Worm (Caenorhabditis elegans): Measurements from ENCODE around the gene hrg-6.

hrg-6 gene

DNA sequence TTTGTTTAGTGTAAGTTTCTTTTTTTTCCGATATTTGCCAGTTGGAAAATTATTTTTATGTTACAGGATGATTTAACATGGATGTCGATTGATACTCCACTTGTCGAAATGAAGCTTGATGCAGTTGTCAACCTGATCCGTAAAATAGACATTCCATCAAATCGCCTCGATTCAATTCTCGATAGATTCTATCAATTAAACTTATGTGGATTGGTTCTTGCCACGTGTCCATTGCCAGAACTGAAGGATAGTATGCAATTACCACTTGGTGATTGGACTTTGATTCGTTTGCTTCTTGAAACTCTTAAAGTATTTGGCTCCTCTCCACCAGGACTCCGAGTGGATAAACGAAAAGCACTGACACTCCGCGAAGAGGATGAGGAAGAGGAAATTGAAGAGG, 12.0 kb downstream of the hrg-6 start:
- no peak for TF ChIP-seq nhr-129 (tag; optimal IDR thresholded peaks at IDR 0.05)
- no peak for TF ChIP-seq sem-4 (tag; optimal IDR thresholded peaks at IDR 0.05)
- TF ChIP-seq peb-1 (tag; optimal IDR thresholded peaks at IDR 0.05) = no peak
- TF ChIP-seq nhr-25 (tag; optimal IDR thresholded peaks at IDR 0.05) = no peak
- TF ChIP-seq sma-3 (GFP tag; optimal IDR thresholded peaks at IDR 0.05) = no peak
- TF ChIP-seq lin-13 (GFP tag; optimal IDR thresholded peaks at IDR 0.05) = no peak
- TF ChIP-seq zag-1 (tag; optimal IDR thresholded peaks at IDR 0.05) = no peak
- no peak for TF ChIP-seq unc-39 (tag; optimal IDR thresholded peaks at IDR 0.05)
- TF ChIP-seq Y55F3AM.14 (GFP tag; optimal IDR thresholded peaks at IDR 0.05) = no peak
- no peak for TF ChIP-seq sma-9 (GFP tag; optimal IDR thresholded peaks at IDR 0.05)
- no peak for TF ChIP-seq sma-9 (tag; optimal IDR thresholded peaks at IDR 0.05)
- no peak for TF ChIP-seq mbf-1 (tag; optimal IDR thresholded peaks at IDR 0.05)
- no peak for TF ChIP-seq ceh-82 (tag; optimal IDR thresholded peaks at IDR 0.05)
- TF ChIP-seq elt-3 (tag; optimal IDR thresholded peaks at IDR 0.05) = no peak
- no peak for TF ChIP-seq ceh-16 (tag; optimal IDR thresholded peaks at IDR 0.05)

DNA sequence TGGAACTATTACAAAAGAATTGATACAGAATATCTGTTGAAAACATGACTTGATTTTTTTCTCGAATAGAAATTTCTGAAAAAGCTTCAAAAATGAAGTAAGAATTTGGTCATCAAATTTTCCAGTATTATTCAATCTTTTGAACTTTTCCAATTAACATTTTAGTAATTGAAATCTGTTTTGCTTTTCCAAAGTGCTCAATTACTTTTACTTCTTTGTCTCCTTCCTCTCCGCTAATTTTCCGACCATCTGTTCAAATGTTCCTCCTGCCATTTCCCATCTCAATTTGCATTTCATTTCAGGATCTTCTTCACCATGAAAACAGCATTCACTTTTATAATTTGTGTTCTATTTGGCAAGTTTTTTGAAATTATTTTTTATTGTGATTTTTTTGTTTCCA, 16.5 kb downstream of the hrg-6 start, which contains the start of gene F36H1.11:
Gene F36H1.11, plus strand, starts transcription at position 301 of the 400 bp plus-strand sequence.
- TF ChIP-seq mab-5 (tag; optimal IDR thresholded peaks at IDR 0.05) (no peak), ceh-82 (tag; optimal IDR thresholded peaks at IDR 0.05) (no peak)

DNA sequence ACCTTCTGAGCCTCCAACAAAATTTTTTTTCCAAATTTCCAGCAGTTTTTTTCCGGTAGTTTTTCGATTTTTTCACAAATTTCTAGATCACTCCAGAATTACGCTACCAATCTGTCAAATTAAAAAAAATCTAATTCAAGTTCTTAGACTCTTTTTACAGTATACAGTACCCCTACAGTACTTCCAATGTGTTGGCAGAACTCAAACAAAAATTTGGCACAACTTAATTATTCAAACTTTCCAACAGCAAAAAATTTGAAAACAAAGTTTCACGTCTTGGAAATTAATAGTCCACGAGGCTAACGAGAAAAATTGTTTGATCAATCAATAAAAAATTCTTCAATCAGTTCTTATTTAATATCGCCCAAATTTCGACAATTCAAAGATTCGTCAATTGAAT, 17.4 kb downstream of the hrg-6 start, which contains the start of gene F36H1.3:
Gene F36H1.3, plus strand, starts transcription at position 323 of the 400 bp plus-strand sequence.
- TF ChIP-seq F13H6.1 (tag; optimal IDR thresholded peaks at IDR 0.05) (no peak), mab-5 (tag; optimal IDR thresholded peaks at IDR 0.05) (no peak), unc-62 (GFP tag; optimal IDR thresholded peaks at IDR 0.05) (no peak), elt-3 (tag; optimal IDR thresholded peaks at IDR 0.05) (no peak), nhr-12 (tag; optimal IDR thresholded peaks at IDR 0.05) (no peak), nhr-10 (tag; optimal IDR thresholded peaks at IDR 0.05) (no peak), nhr-21 (tag; optimal IDR thresholded peaks at IDR 0.05) (no peak), snpc-4 (tag; optimal IDR thresholded peaks at IDR 0.05) (no peak)

DNA sequence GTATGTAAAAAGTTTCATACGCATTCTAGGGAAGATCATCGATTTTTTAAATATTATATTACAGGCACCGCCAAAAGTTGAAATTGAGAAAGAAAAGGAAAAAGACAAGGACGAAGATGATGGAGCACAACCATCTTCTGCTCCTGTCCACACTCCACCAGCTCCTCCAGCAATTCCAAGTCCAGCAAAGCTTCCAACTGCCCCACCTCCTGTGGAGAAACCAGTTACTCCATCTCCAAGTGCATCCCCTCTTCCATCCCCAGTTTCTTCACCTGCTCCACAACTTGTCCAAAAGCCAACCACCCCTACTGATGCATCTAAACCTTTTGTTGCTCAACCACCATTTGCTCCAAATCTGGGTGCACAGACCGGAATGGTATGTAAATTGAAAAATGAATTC, 19.6 kb downstream of the hrg-6 start:
- TF ChIP-seq fos-1 (tag; optimal IDR thresholded peaks at IDR 0.05) = no peak
- TF ChIP-seq ZK546.5 (tag; optimal IDR thresholded peaks at IDR 0.05) = no peak
- no peak for TF ChIP-seq nhr-25 (tag; optimal IDR thresholded peaks at IDR 0.05)
- no peak for TF ChIP-seq lin-13 (GFP tag; optimal IDR thresholded peaks at IDR 0.05)
- TF ChIP-seq nhr-6 (tag; optimal IDR thresholded peaks at IDR 0.05) = no peak
- no peak for TF ChIP-seq crh-2 (tag; optimal IDR thresholded peaks at IDR 0.05)
- no peak for TF ChIP-seq C34F6.9 (tag; optimal IDR thresholded peaks at IDR 0.05)
- no peak for TF ChIP-seq R02D3.7 (tag; optimal IDR thresholded peaks at IDR 0.05)
- TF ChIP-seq sma-3 (GFP tag; optimal IDR thresholded peaks at IDR 0.05) = no peak
- TF ChIP-seq F13H6.1 (tag; optimal IDR thresholded peaks at IDR 0.05) = no peak
- TF ChIP-seq peb-1 (tag; optimal IDR thresholded peaks at IDR 0.05) = no peak

DNA sequence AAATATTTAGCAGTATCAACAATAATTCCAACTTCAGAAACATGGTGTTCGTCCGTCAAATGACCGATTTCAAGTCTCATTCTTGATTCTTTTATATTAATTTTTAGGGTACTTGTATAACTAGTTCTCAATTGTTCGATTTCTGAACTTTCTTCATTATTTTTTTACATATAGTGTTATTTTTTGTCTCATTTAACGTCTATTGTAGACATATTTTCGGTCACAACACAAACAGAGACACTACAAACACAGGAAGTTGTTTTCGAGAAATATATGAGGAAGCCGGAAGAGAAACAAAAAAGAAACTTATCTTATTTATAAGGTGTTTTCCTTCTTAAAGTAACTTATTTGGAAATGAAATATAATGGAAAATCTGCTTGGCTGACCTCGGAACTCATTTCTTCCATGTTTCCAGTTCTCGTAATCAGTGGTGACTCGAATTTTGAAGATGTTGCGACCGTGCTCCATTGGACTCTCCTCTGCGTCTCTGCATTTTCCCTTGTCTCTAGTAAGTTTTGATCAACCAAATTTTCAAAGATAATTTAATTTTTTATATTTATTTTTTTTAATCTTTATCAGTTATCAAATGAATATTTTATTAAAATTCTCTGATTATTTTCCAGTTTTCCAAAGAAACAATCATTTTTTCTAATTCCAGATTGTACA, 21.4 kb downstream of the hrg-6 start, which contains the start of the genes F36H1.12 and lin-3:
Gene F36H1.12, minus strand, starts transcription at position 51 of the 666 bp plus-strand sequence.
Gene lin-3, plus strand, starts transcription at position 657 of the 666 bp plus-strand sequence.
- no peak for TF ChIP-seq blmp-1 (tag; optimal IDR thresholded peaks at IDR 0.05; ENCODE audit: insufficient read depth)
- no peak for TF ChIP-seq ama-1 (optimal IDR thresholded peaks at IDR 0.05)
- no peak for TF ChIP-seq nhr-11 (tag; optimal IDR thresholded peaks at IDR 0.05)
- no peak for TF ChIP-seq crh-2 (tag; optimal IDR thresholded peaks at IDR 0.05)
- no peak for TF ChIP-seq nhr-129 (tag; optimal IDR thresholded peaks at IDR 0.05)
- no peak for TF ChIP-seq snpc-4 (tag; optimal IDR thresholded peaks at IDR 0.05)
- no peak for TF ChIP-seq nhr-6 (tag; optimal IDR thresholded peaks at IDR 0.05)
- no peak for TF ChIP-seq unc-39 (tag; optimal IDR thresholded peaks at IDR 0.05)
- TF ChIP-seq Y55F3AM.14 (GFP tag; optimal IDR thresholded peaks at IDR 0.05) = no peak
- no peak for TF ChIP-seq sem-4 (tag; optimal IDR thresholded peaks at IDR 0.05)
- TF ChIP-seq nhr-77 (tag; optimal IDR thresholded peaks at IDR 0.05) = no peak
- TF ChIP-seq elt-1 (tag; optimal IDR thresholded peaks at IDR 0.05) = no peak
- no peak for TF ChIP-seq elt-3 (tag; optimal IDR thresholded peaks at IDR 0.05)

All from whole organism, L2 larva.